Fruit fly (Drosophila melanogaster): Measurements from ENCODE around the gene AstA-R1.
A peak's percentile ranks its signal among the peaks of the same experiment; 100 is the strongest.

AstA-R1 gene

DNA sequence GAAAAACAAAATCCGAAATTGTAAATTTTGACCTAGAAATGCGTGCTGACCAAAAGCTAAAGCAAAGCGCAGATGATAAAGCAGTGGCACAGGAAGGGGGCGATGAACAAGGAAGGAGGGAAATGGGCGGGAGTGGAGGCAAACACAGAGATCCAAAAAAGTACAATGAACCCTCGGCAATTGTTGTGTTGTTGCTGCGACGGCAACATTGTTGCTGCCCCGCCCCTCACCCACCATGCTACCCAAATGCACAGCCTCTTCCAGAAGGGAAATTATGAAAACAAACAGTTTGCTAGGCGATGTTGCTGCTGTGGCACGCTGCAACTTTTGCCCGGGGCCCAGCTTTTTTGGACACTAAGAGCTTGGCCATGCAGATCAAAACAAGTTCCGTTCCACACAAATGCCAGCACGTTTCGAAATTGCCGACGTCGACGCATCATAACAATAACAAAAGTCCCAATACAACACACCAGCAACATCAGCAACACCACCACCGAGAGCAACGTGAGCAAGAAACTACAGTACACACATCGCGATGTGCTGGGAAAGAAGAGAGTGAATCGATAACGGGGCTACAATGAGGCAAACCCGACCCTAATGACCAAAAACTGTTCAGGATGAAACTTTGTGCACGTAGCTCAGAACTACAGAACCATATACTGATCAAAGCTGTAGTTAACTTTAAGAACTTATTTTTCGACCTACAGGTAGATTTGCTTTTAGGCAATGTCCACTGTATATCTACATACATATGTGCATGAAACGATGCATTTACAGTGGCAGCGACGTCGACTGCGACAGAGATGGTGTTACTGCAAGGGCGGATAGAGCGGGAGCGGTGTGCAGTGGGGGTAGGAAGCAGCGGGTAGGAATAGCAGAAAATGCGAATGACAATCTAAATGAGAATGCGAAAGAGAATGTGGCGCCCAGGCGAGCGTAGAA is 112.4 kb downstream of the AstA-R1 start (continued):
- peak; percentile 90 for TF ChIP-seq cyc (GFP tag; optimal IDR thresholded peaks at IDR 0.05)
- peak; percentile 97 for TF ChIP-seq svp (GFP tag)
- TF ChIP-seq Hr39 (GFP tag; optimal IDR thresholded peaks at IDR 0.05), result peak; percentile 88
- peak; percentile 86 for TF ChIP-seq Lpt (GFP tag; optimal IDR thresholded peaks at IDR 0.05)
- TF ChIP-seq pdm3 (GFP tag; optimal IDR thresholded peaks at IDR 0.05), result peak; percentile 92
- peak; percentile 91 for TF ChIP-seq lz (GFP tag; optimal IDR thresholded peaks at IDR 0.05)
- peak; percentile 88 for TF ChIP-seq CG15336 (GFP tag; IDR thresholded peaks at IDR 0.05)
- peak; percentile 84 for TF ChIP-seq CG11902 (GFP tag; optimal IDR thresholded peaks at IDR 0.05)
- peak; percentile 89 for TF ChIP-seq CG3032 (tag; optimal IDR thresholded peaks at IDR 0.05)
- TF ChIP-seq CG16779 (tag; optimal IDR thresholded peaks at IDR 0.05), result peak; percentile 77
- TF ChIP-seq acj6 (GFP tag; optimal IDR thresholded peaks at IDR 0.05), result peak; percentile 90
- TF ChIP-seq CG10631 (GFP tag; optimal IDR thresholded peaks at IDR 0.05), result peak; percentile 91
- peak; percentile 82 for TF ChIP-seq CG8319 (GFP tag; optimal IDR thresholded peaks at IDR 0.05)
- peak; percentile 81 for TF ChIP-seq dac (GFP tag; optimal IDR thresholded peaks at IDR 0.05)
- peak; percentile 85 for TF ChIP-seq CG8632 (GFP tag; optimal IDR thresholded peaks at IDR 0.05)
- peak; percentile 78 for TF ChIP-seq net (GFP tag; optimal IDR thresholded peaks at IDR 0.05)
- TF ChIP-seq topi (GFP tag; optimal IDR thresholded peaks at IDR 0.05), result peak; percentile 88
- TF ChIP-seq CG9139 (GFP tag; optimal IDR thresholded peaks at IDR 0.05), result peak; percentile 82
- TF ChIP-seq CG10669 (GFP tag; optimal IDR thresholded peaks at IDR 0.05), result peak; percentile 89
- peak; percentile 98 for TF ChIP-seq dsx (GFP tag; optimal IDR thresholded peaks at IDR 0.05; ENCODE audit: poor library complexity, severe bottlenecking)
- TF ChIP-seq CG31627 (GFP tag; optimal IDR thresholded peaks at IDR 0.05), result peak; percentile 90
- TF ChIP-seq CG6276 (GFP tag; optimal IDR thresholded peaks at IDR 0.05), result peak; percentile 81
- TF ChIP-seq Blimp-1 (GFP tag; optimal IDR thresholded peaks at IDR 0.05), result peak; percentile 70
- peak; percentile 87 for TF ChIP-seq CG7368 (GFP tag; optimal IDR thresholded peaks at IDR 0.05)
- TF ChIP-seq spab (GFP tag; optimal IDR thresholded peaks at IDR 0.05), result peak; percentile 85
- TF ChIP-seq CG6808 (GFP tag; optimal IDR thresholded peaks at IDR 0.05), result peak; percentile 90
- peak; percentile 75 for TF ChIP-seq CG11294 (GFP tag; IDR thresholded peaks at IDR 0.05)
- peak; percentile 79 for TF ChIP-seq Ets21C (GFP tag; optimal IDR thresholded peaks at IDR 0.05)
- TF ChIP-seq CG8119 (GFP tag; IDR thresholded peaks at IDR 0.05), result peak; percentile 90
- peak; percentile 93 for TF ChIP-seq Eip75B (GFP tag; optimal IDR thresholded peaks at IDR 0.05)
- TF ChIP-seq CG11762 (GFP tag; optimal IDR thresholded peaks at IDR 0.05; ENCODE audit: insufficient read depth), result peak; percentile 80
- peak; percentile 74 for TF ChIP-seq CG4318 (GFP tag; optimal IDR thresholded peaks at IDR 0.05)
- peak; percentile 91 for TF ChIP-seq Gug (GFP tag; IDR thresholded peaks at IDR 0.05)
- peak; percentile 92 for TF ChIP-seq Met (GFP tag; optimal IDR thresholded peaks at IDR 0.05)
- TF ChIP-seq CG6854 (GFP tag; optimal IDR thresholded peaks at IDR 0.05), result peak; percentile 67
- TF ChIP-seq ss (GFP tag; optimal IDR thresholded peaks at IDR 0.05), result peak; percentile 92 to 94
- TF ChIP-seq eg (GFP tag; IDR thresholded peaks at IDR 0.05), result peak; percentile 91
- peak; percentile 97 for TF ChIP-seq Eip78C (GFP tag)
- TF ChIP-seq OdsH (GFP tag; optimal IDR thresholded peaks at IDR 0.05), result peak; percentile 87
- TF ChIP-seq salr (GFP tag; optimal IDR thresholded peaks at IDR 0.05), result peak; percentile 62 to 84
- TF ChIP-seq vri (GFP tag; optimal IDR thresholded peaks at IDR 0.05), result peak; percentile 78

Measured in whole organism, prepupa.